Fruit fly (Drosophila melanogaster) whole organism, embryonic: ENCODE measurements around the gene drn.

Source experiments
- B-H2 ChIP-seq: fragments of 200-800 bp; sonication (Bioruptor generic); optimal IDR thresholded peaks from 2 replicates; lab custom pipeline; 2018; ENCODE audit warnings: missing biosample characterization, mild to moderate bottlenecking, missing genetic modification characterization
- Bgb ChIP-seq: fragments of 200-800 bp; sonication (Bioruptor generic); IDR thresholded peaks from 2 replicates; pipeline ENCODE4 v1.3.6; 2022; ENCODE audit warnings: missing biosample characterization, missing genetic modification characterization; ENCODE audit not compliant: partially characterized antibody
- CG10209 ChIP-seq: fragments of 200-800 bp; sonication (Bioruptor generic); optimal IDR thresholded peaks from 3 replicates; lab custom pipeline; 2017; ENCODE audit warnings: missing biosample characterization, mild to moderate bottlenecking, missing genetic modification characterization, missing genetic modification reagents
- CG10321 ChIP-seq: fragments of 200-800 bp; sonication (Bioruptor generic); IDR thresholded peaks from 2 replicates; pipeline ENCODE4 v1.3.6; 2022; ENCODE audit warnings: missing biosample characterization, missing genetic modification characterization
- CG11247 ChIP-seq: fragments of 200-800 bp; sonication (Bioruptor generic); IDR thresholded peaks from 2 replicates; pipeline ENCODE4 v1.3.6; 2022; ENCODE audit warnings: missing biosample characterization, missing genetic modification characterization
- CG11696 ChIP-seq: fragments of 200-800 bp; sonication (Bioruptor generic); IDR thresholded peaks from 2 replicates; pipeline ENCODE4 v1.3.6; 2022; ENCODE audit warnings: missing biosample characterization, missing genetic modification characterization
- CG13775 ChIP-seq: fragments of 200-800 bp; sonication (Bioruptor generic); optimal IDR thresholded peaks from 3 replicates; lab custom pipeline; 2017; ENCODE audit warnings: missing biosample characterization, mild to moderate bottlenecking, missing genetic modification characterization
- CG14860 ChIP-seq: fragments of 200-800 bp; sonication (Bioruptor generic); IDR thresholded peaks from 3 replicates; pipeline ENCODE4 v1.3.6; 2022; ENCODE audit warnings: missing biosample characterization, missing genetic modification characterization; ENCODE audit not compliant: partially characterized antibody
- CG15479 ChIP-seq: fragments of 200-800 bp; sonication (Bioruptor generic); optimal IDR thresholded peaks from 3 replicates; lab custom pipeline; 2019; ENCODE audit warnings: missing biosample characterization, mild to moderate bottlenecking, missing genetic modification characterization, moderate library complexity
- CG15601 ChIP-seq: fragments of 200-800 bp; sonication (Bioruptor generic); optimal IDR thresholded peaks from 3 replicates; lab custom pipeline; 2019; ENCODE audit warnings: missing biosample characterization, mild to moderate bottlenecking, missing genetic modification characterization, moderate library complexity
- CG1602 ChIP-seq: fragments of 200-800 bp; sonication (Bioruptor generic); optimal IDR thresholded peaks from 3 replicates; lab custom pipeline; 2016; ENCODE audit warnings: missing biosample characterization, missing genetic modification characterization
- CG16863 ChIP-seq: fragments of 200-800 bp; sonication (Bioruptor generic); optimal IDR thresholded peaks from 3 replicates; lab custom pipeline; 2016; ENCODE audit warnings: missing biosample characterization, missing genetic modification characterization
- CG17385 ChIP-seq: fragments of 200-800 bp; sonication (Bioruptor generic); optimal IDR thresholded peaks from 3 replicates; lab custom pipeline; 2018; ENCODE audit warnings: missing biosample characterization, mild to moderate bottlenecking, missing genetic modification characterization
- CG18476 ChIP-seq: fragments of 200-800 bp; sonication (Bioruptor generic); optimal IDR thresholded peaks from 2 replicates; lab custom pipeline; 2016; ENCODE audit warnings: missing biosample characterization, mild to moderate bottlenecking, missing genetic modification characterization
- CG2129 ChIP-seq: fragments of 200-800 bp; sonication (Bioruptor generic); IDR thresholded peaks from 2 replicates; pipeline ENCODE4 v1.3.6; 2022; ENCODE audit warnings: missing biosample characterization, missing genetic modification characterization; ENCODE audit not compliant: partially characterized antibody
- CG3065 ChIP-seq: fragments of 200-800 bp; sonication (Bioruptor generic); optimal IDR thresholded peaks from 2 replicates; lab custom pipeline; 2016; ENCODE audit warnings: missing biosample characterization, missing genetic modification characterization
- CG33213 ChIP-seq: fragments of 200-800 bp; sonication (Bioruptor generic); optimal IDR thresholded peaks from 3 replicates; lab custom pipeline; 2016; ENCODE audit warnings: missing biosample characterization, missing genetic modification characterization
- CG3838 ChIP-seq: fragments of 200-800 bp; sonication (Bioruptor generic); optimal IDR thresholded peaks from 3 replicates; lab custom pipeline; 2016; ENCODE audit warnings: missing biosample characterization, missing genetic modification characterization
- CG5953 ChIP-seq: fragments of 200-800 bp; sonication (Bioruptor generic); IDR thresholded peaks from 2 replicates; pipeline ENCODE4 v1.3.6; 2022; ENCODE audit warnings: missing biosample characterization, missing genetic modification characterization
- CG6689 ChIP-seq: fragments of 200-800 bp; sonication (Bioruptor generic); IDR thresholded peaks from 2 replicates; pipeline ENCODE4 v1.3.6; 2022; ENCODE audit warnings: missing biosample characterization, missing genetic modification characterization
- CG7556 ChIP-seq: fragments of 200-800 bp; sonication (Bioruptor generic); optimal IDR thresholded peaks from 2 replicates; lab custom pipeline; 2017; ENCODE audit warnings: missing biosample characterization, mild to moderate bottlenecking, missing genetic modification characterization
- CG7745 ChIP-seq: fragments of 200-800 bp; sonication (Bioruptor generic); optimal IDR thresholded peaks from 2 replicates; lab custom pipeline; 2018; ENCODE audit warnings: missing biosample characterization, mild to moderate bottlenecking, missing genetic modification characterization, moderate library complexity
- CG7839 ChIP-seq: fragments of 200-800 bp; sonication (Bioruptor generic); optimal IDR thresholded peaks from 3 replicates; lab custom pipeline; 2018; ENCODE audit warnings: missing biosample characterization, mild to moderate bottlenecking, missing genetic modification characterization, moderate library complexity
- CG8478 ChIP-seq: fragments of >200 bp; optimal IDR thresholded peaks from 2 replicates; lab custom pipeline; 2018
- CG9876 ChIP-seq: fragments of 200-800 bp; sonication (Bioruptor generic); optimal IDR thresholded peaks from 2 replicates; lab custom pipeline; 2016; ENCODE audit warnings: missing biosample characterization, missing genetic modification characterization
- CTCF ChIP-seq: fragments of 200-800 bp; sonication (Bioruptor generic); optimal IDR thresholded peaks from 2 replicates; lab custom pipeline; 2017; ENCODE audit warnings: missing biosample characterization, mild to moderate bottlenecking, missing genetic modification characterization, moderate library complexity
- Camta ChIP-seq: fragments of 200-800 bp; sonication (Bioruptor generic); optimal IDR thresholded peaks from 2 replicates; lab custom pipeline; 2016; ENCODE audit warnings: missing biosample characterization, missing genetic modification characterization
- Gug ChIP-seq: fragments of 200-800 bp; sonication (Bioruptor generic); IDR thresholded peaks from 4 replicates; pipeline ENCODE4 v1.3.6; 2022; ENCODE audit warnings: missing biosample characterization, missing genetic modification characterization
- HmgZ ChIP-seq: fragments of 200-800 bp; sonication (Bioruptor generic); optimal IDR thresholded peaks from 2 replicates; lab custom pipeline; 2018; ENCODE audit warnings: missing biosample characterization, mild to moderate bottlenecking, missing genetic modification characterization
- Lhr ChIP-seq: fragments of 200-800 bp; sonication (Bioruptor generic); optimal IDR thresholded peaks from 3 replicates; lab custom pipeline; 2017; ENCODE audit warnings: mild to moderate bottlenecking, missing biosample characterization, missing genetic modification reagents, missing genetic modification characterization
- Max ChIP-seq: fragments of 200-800 bp; sonication (Bioruptor generic); optimal IDR thresholded peaks from 2 replicates; lab custom pipeline; 2016; ENCODE audit warnings: missing biosample characterization, mild to moderate bottlenecking, missing genetic modification characterization
- Ravus ChIP-seq: fragments of 200-800 bp; sonication (Bioruptor generic); IDR thresholded peaks from 2 replicates; pipeline ENCODE4 v1.3.6; 2022; ENCODE audit warnings: missing biosample characterization, missing genetic modification characterization
- Scr ChIP-seq: fragments of 200-800 bp; sonication (Bioruptor generic); IDR thresholded peaks from 2 replicates; pipeline ENCODE4 v1.3.6; 2022; ENCODE audit warnings: missing biosample characterization, missing genetic modification characterization; ENCODE audit not compliant: partially characterized antibody
- Xbp1 ChIP-seq: fragments of 200-800 bp; sonication (Bioruptor generic); optimal IDR thresholded peaks from 3 replicates; lab custom pipeline; 2016; ENCODE audit warnings: missing biosample characterization, mild to moderate bottlenecking, missing genetic modification characterization
- abd-A ChIP-seq: fragments of 200-800 bp; sonication (Bioruptor generic); optimal IDR thresholded peaks from 3 replicates; lab custom pipeline; 2019; ENCODE audit warnings: missing biosample characterization, mild to moderate bottlenecking, missing genetic modification characterization, moderate library complexity
- aop ChIP-seq: fragments of 200-800 bp; sonication (Bioruptor generic); IDR thresholded peaks from 2 replicates; pipeline ENCODE4 v1.3.6; 2022; ENCODE audit warnings: missing biosample characterization, missing genetic modification characterization
- caup ChIP-seq: fragments of 200-800 bp; sonication (Bioruptor generic); optimal IDR thresholded peaks from 3 replicates; lab custom pipeline; 2017; ENCODE audit warnings: missing biosample characterization, mild to moderate bottlenecking, missing genetic modification characterization, moderate library complexity; ENCODE audit not compliant: severe bottlenecking
- chif ChIP-seq, 2 experiments: fragments of 200-800 bp; sonication (Bioruptor generic); optimal IDR thresholded peaks; 3 replicates each; lab custom pipeline; 2016; ENCODE audit warnings: missing biosample characterization in 2 of 2, missing genetic modification characterization in 2 of 2
- chn ChIP-seq: fragments of 200-800 bp; sonication (Bioruptor generic); optimal IDR thresholded peaks from 2 replicates; lab custom pipeline; 2016; ENCODE audit warnings: missing biosample characterization, missing genetic modification characterization
- fd64A ChIP-seq: fragments of 200-800 bp; sonication (Bioruptor generic); optimal IDR thresholded peaks from 3 replicates; lab custom pipeline; 2018; ENCODE audit warnings: missing biosample characterization, mild to moderate bottlenecking, missing genetic modification characterization
- h ChIP-seq: fragments of >200 bp; optimal IDR thresholded peaks from 2 replicates; lab custom pipeline; 2017
- jing ChIP-seq: fragments of 200-800 bp; sonication (Bioruptor generic); optimal IDR thresholded peaks from 2 replicates; lab custom pipeline; 2018; ENCODE audit warnings: missing biosample characterization, mild to moderate bottlenecking, missing genetic modification characterization
- kay ChIP-seq: fragments of 200-800 bp; sonication (Bioruptor generic); optimal IDR thresholded peaks from 2 replicates; lab custom pipeline; 2016; ENCODE audit warnings: missing biosample characterization, missing genetic modification characterization
- lab ChIP-seq: fragments of 200-800 bp; sonication (Bioruptor generic); optimal IDR thresholded peaks from 3 replicates; lab custom pipeline; 2017; ENCODE audit warnings: missing biosample characterization, missing genetic modification characterization, mild to moderate bottlenecking, moderate library complexity, missing genetic modification reagents
- pita ChIP-seq: fragments of 200-800 bp; sonication (Bioruptor generic); optimal IDR thresholded peaks from 2 replicates; lab custom pipeline; 2017; ENCODE audit warnings: missing biosample characterization, mild to moderate bottlenecking, missing genetic modification characterization
- sob ChIP-seq: fragments of 200-800 bp; sonication (Bioruptor generic); IDR thresholded peaks from 2 replicates; pipeline ENCODE4 v1.3.6; 2022; ENCODE audit warnings: missing biosample characterization, missing genetic modification characterization
- sug ChIP-seq: fragments of 200-800 bp; optimal IDR thresholded peaks from 2 replicates; lab custom pipeline; 2019; ENCODE audit warnings: missing biosample characterization, mild to moderate bottlenecking, missing genetic modification characterization, moderate library complexity
- tap ChIP-seq: fragments of 200-800 bp; optimal IDR thresholded peaks from 3 replicates; lab custom pipeline; 2019; ENCODE audit warnings: missing biosample characterization, mild to moderate bottlenecking, missing genetic modification characterization, moderate library complexity
- tgo ChIP-seq: fragments of 200-800 bp; sonication (Bioruptor generic); IDR thresholded peaks from 3 replicates; pipeline ENCODE4 v1.3.6; 2022; ENCODE audit warnings: missing biosample characterization, missing genetic modification characterization
- tll ChIP-seq, 2 experiments: fragments of 200-800 bp in 1 of 2; fragments of >200 bp in 1 of 2; sonication (Bioruptor generic) in 1 of 2; optimal IDR thresholded peaks; 2 replicates each; lab custom pipeline; 2017 to 2019; ENCODE audit warnings: missing biosample characterization in 2 of 2, missing genetic modification characterization in 2 of 2, mild to moderate bottlenecking in 1 of 2, moderate library complexity in 1 of 2
- twi ChIP-seq: fragments of 200-800 bp; optimal IDR thresholded peaks from 2 replicates; lab custom pipeline; 2019; ENCODE audit warnings: missing biosample characterization, mild to moderate bottlenecking, missing genetic modification characterization, moderate library complexity

The drn gene

dm6 chr3R:9404104-9404512 lies 64.1 kb downstream of the drn start, which contains the start of the genes CG9356, BBIP1 and CG8135 (continued):
- TF ChIP-seq CG18476 (peak; percentile 71), CG13775 (GFP tag; lab: Kevin White, UChicago) (peak; percentile 72), twi (peak; percentile 36), tap (tag; lab: Kevin White, UChicago) (peak; percentile 26), CG3838 (GFP tag; lab: Kevin White, UChicago) (peak; percentile 45), CG7745 (no peak), Xbp1 (GFP tag; lab: Kevin White, UChicago) (peak; percentile 85), tgo (GFP tag; lab: Robert Waterston, UW) (peak; percentile 60; the same call in 2 of the 3 replicates), B-H2 (GFP tag; lab: Kevin White, UChicago) (peak; percentile 74), aop (GFP tag; lab: Robert Waterston, UW) (no peak), CG14860 (GFP tag; lab: Robert Waterston, UW) (no peak), CG10321 (GFP tag; lab: Robert Waterston, UW) (no peak), caup (GFP tag; lab: Kevin White, UChicago) (peak; percentile 59), pita (GFP tag; lab: Kevin White, UChicago) (no peak), Max (GFP tag; lab: Kevin White, UChicago) (peak; percentile 70), chif (GFP tag; optimal IDR thresholded peaks at IDR 0.05; lab: Kevin White, UChicago) (peak; percentile 81 to 83), CG15479 (no peak), tll (GFP tag; optimal IDR thresholded peaks at IDR 0.05; lab: Kevin White, UChicago) (peak in 1 of 2 experiments; percentile 72), CG8478 (lab: Kevin White, UChicago) (no peak), CG11696 (no peak), CG11247 (GFP tag; lab: Robert Waterston, UW) (peak; percentile 54; the same call in 1 of the 2 replicates), HmgZ (tag; lab: Kevin White, UChicago) (peak; percentile 85), CG7839 (tag; lab: Kevin White, UChicago) (no peak), chn (peak; percentile 90), CG6689 (GFP tag; lab: Robert Waterston, UW) (peak; percentile 67), CG1602 (GFP tag; lab: Kevin White, UChicago) (peak; percentile 69), CG15601 (peak; percentile 79), Gug (GFP tag; lab: Robert Waterston, UW) (peak; percentile 35; the same call in 2 of the 4 replicates), h (no peak), CTCF (GFP tag; lab: Kevin White, UChicago) (peak; percentile 2), CG17385 (GFP tag; lab: Kevin White, UChicago) (no peak), Lhr (GFP tag; lab: Kevin White, UChicago) (peak; percentile 84), Ravus (GFP tag; lab: Robert Waterston, UW) (0 out of 2 replicates have a peak, but pooled peaks have one; percentile 5), CG16863 (GFP tag; lab: Kevin White, UChicago) (peak; percentile 76), CG5953 (GFP tag; lab: Robert Waterston, UW) (peak; percentile 51; the same call in 1 of the 2 replicates), lab (GFP tag; lab: Kevin White, UChicago) (no peak), CG9876 (GFP tag; lab: Kevin White, UChicago) (peak; percentile 61), CG2129 (GFP tag; lab: Robert Waterston, UW) (no peak), CG33213 (peak; percentile 94), Camta (GFP tag; lab: Kevin White, UChicago) (peak; percentile 71), CG10209 (GFP tag; lab: Kevin White, UChicago) (peak; percentile 52), jing (no peak), CG3065 (GFP tag; lab: Kevin White, UChicago) (peak; percentile 64), Scr (peak; percentile 50), sug (tag; lab: Kevin White, UChicago) (no peak), abd-A (no peak), fd64A (no peak), sob (GFP tag; lab: Robert Waterston, UW) (peak; percentile 68; the same call in 1 of the 2 replicates), CG7556 (GFP tag; lab: Kevin White, UChicago) (peak; percentile 66), kay (GFP tag; lab: Kevin White, UChicago) (peak; percentile 57), Bgb (GFP tag; lab: Robert Waterston, UW) (no peak)
